Worm (Caenorhabditis elegans) whole organism, L1 larva: ENCODE results near the gene C04G6.2.

ENCODE experiments used
- ama-1 ChIP-seq: fragments of 150-350 bp; optimal IDR thresholded peaks from 2 replicates; lab custom pipeline; 2014
- ceh-63 ChIP-seq: fragments of 200-800 bp; sonication (Bioruptor generic); optimal IDR thresholded peaks from 2 replicates; lab custom pipeline; 2018; ENCODE audit warnings: mild to moderate bottlenecking, missing genetic modification characterization, missing compliant biosample characterization
- dpl-1 ChIP-seq, 3 experiments: fragments of 150-350 bp in 2 of 3; sonication (generic microtip) in 1 of 3; optimal IDR thresholded peaks; 2 replicates each; lab custom pipeline; 2014 to 2017; ENCODE audit warnings: missing biosample characterization in 3 of 3, missing genetic modification characterization in 3 of 3, missing genetic modification reagents in 3 of 3
- efl-1 ChIP-seq, 4 experiments: fragments of 150-350 bp; optimal IDR thresholded peaks in 3 of 4; peaks in 1 of 4; 1 replicate in 1 of 4; 2 replicates in 3 of 4; lab custom pipeline; 2014; ENCODE audit warnings: missing biosample characterization in 2 of 4, missing genetic modification characterization in 2 of 4, missing genetic modification reagents in 2 of 4
- egl-13 ChIP-seq: sonication (generic microtip); optimal IDR thresholded peaks from 2 replicates; lab custom pipeline; 2016; ENCODE audit warnings: missing genotype, missing genetic modification reagents, missing genetic modification characterization, missing compliant biosample characterization
- pqm-1 ChIP-seq: sonication (generic microtip); optimal IDR thresholded peaks from 3 replicates; lab custom pipeline; 2017; ENCODE audit warnings: missing biosample characterization, missing genetic modification characterization
- unc-130 ChIP-seq: fragments of 150-350 bp; optimal IDR thresholded peaks from 2 replicates; lab custom pipeline; 2017; ENCODE audit warnings: missing biosample characterization, missing genetic modification characterization, inconsistent platforms
- unc-62 ChIP-seq: fragments of 150-350 bp; optimal IDR thresholded peaks from 2 replicates; lab custom pipeline; 2014; ENCODE audit warnings: missing biosample characterization, missing genetic modification reagents, missing genetic modification characterization
- zag-1 ChIP-seq: fragments of 150-350 bp; optimal IDR thresholded peaks from 2 replicates; lab custom pipeline; 2014; ENCODE audit warnings: missing biosample characterization, missing genetic modification characterization

- no peak for TF ChIP-seq pqm-1 (tag; lab: Kevin White, UChicago)
- no peak for TF ChIP-seq zag-1 (tag; lab: Kevin White, UChicago)
- no peak for TF ChIP-seq ceh-63 (GFP tag; lab: Kevin White, UChicago)
- no peak for TF ChIP-seq dpl-1 (GFP tag; optimal IDR thresholded peaks at IDR 0.05; lab: Kevin White, UChicago)
- TF ChIP-seq unc-62 = no peak
- TF ChIP-seq efl-1 (optimal IDR thresholded peaks at IDR 0.05; lab: Kevin White, UChicago) = no peak
- no peak for TF ChIP-seq efl-1 (GFP tag; optimal IDR thresholded peaks at IDR 0.05 in 1 of 2; lab: Kevin White, UChicago)
- TF ChIP-seq egl-13 (tag; lab: Kevin White, UChicago) = no peak
- TF ChIP-seq unc-130 = no peak
- TF ChIP-seq ama-1 (lab: Kevin White, UChicago) = no peak
Measured at ce11 chrII:5141945-5142514, 49.0 kb downstream of the C04G6.2 start, which contains the start of gene nas-29.
